Fruit fly (Drosophila melanogaster) whole organism, wandering third instar larva: ENCODE measurements around the gene CG5280.

ENCODE experiments used
- Abd-B ChIP-seq: fragments of >200 bp; optimal IDR thresholded peaks from 2 replicates; lab custom pipeline; 2017; ENCODE audit warnings: missing biosample characterization, missing genetic modification characterization
- CG32264 ChIP-seq: fragments of 200-800 bp; sonication (Bioruptor generic); optimal IDR thresholded peaks from 2 replicates; lab custom pipeline; 2016; ENCODE audit warnings: missing biosample characterization, missing genetic modification characterization
- CG9705 ChIP-seq: fragments of 200-800 bp; sonication (Bioruptor generic); optimal IDR thresholded peaks from 2 replicates; lab custom pipeline; 2018; ENCODE audit warnings: missing biosample characterization, mild to moderate bottlenecking, missing genetic modification characterization
- CrebA ChIP-seq: fragments of 200-800 bp; sonication (Bioruptor generic); optimal IDR thresholded peaks from 2 replicates; lab custom pipeline; 2016; ENCODE audit warnings: missing biosample characterization, mild to moderate bottlenecking, missing genetic modification characterization, borderline replicate concordance
- Dfd ChIP-seq: fragments of >200 bp; optimal IDR thresholded peaks from 2 replicates; lab custom pipeline; 2017; ENCODE audit warnings: missing biosample characterization, missing genetic modification characterization
- Dif ChIP-seq: fragments of 200-275, 200-300 bp; sonication (Bioruptor generic); optimal IDR thresholded peaks from 2 replicates; lab custom pipeline; 2018; ENCODE audit warnings: missing biosample characterization, missing genetic modification characterization; ENCODE audit not compliant: partially characterized antibody
- GATAd ChIP-seq: sonication (Bioruptor generic); optimal IDR thresholded peaks from 2 replicates; lab custom pipeline; 2016; ENCODE audit warnings: missing biosample characterization, missing genetic modification characterization
- HLH106 ChIP-seq: fragments of 200-800 bp; optimal IDR thresholded peaks from 3 replicates; lab custom pipeline; 2019; ENCODE audit warnings: missing biosample characterization, mild to moderate bottlenecking, missing genetic modification characterization, moderate library complexity
- Hnf4 ChIP-seq: fragments of 200-800 bp; sonication (Bioruptor generic); optimal IDR thresholded peaks from 2 replicates; lab custom pipeline; 2016; ENCODE audit warnings: missing biosample characterization, mild to moderate bottlenecking, missing genetic modification characterization
- Hr78 ChIP-seq: fragments of >200 bp; optimal IDR thresholded peaks from 2 replicates; lab custom pipeline; 2017; ENCODE audit warnings: missing biosample characterization, missing genetic modification characterization
- Hr83 ChIP-seq: fragments of 200-300 bp; sonication (Bioruptor generic); optimal IDR thresholded peaks from 2 replicates; lab custom pipeline; 2016; ENCODE audit warnings: missing biosample characterization, mild to moderate bottlenecking, missing genetic modification characterization, moderate library complexity; ENCODE audit not compliant: poor library complexity, severe bottlenecking
- Jra ChIP-seq: sonication (Bioruptor generic); optimal IDR thresholded peaks from 2 replicates; lab custom pipeline; 2016; ENCODE audit warnings: missing biosample characterization, missing genetic modification characterization
- Mio ChIP-seq: sonication (Bioruptor generic); optimal IDR thresholded peaks from 2 replicates; lab custom pipeline; 2016; ENCODE audit warnings: missing biosample characterization, missing genetic modification characterization
- Myc ChIP-seq: fragments of >200 bp; optimal IDR thresholded peaks from 2 replicates; lab custom pipeline; 2017
- N ChIP-seq: fragments of >200 bp; optimal IDR thresholded peaks from 2 replicates; lab custom pipeline; 2018; ENCODE audit warnings: missing biosample characterization, missing external identifiers, missing genetic modification characterization
- OdsH ChIP-seq: fragments of 200-800 bp; sonication (Bioruptor generic); optimal IDR thresholded peaks from 2 replicates; lab custom pipeline; 2016; ENCODE audit warnings: missing biosample characterization, mild to moderate bottlenecking, missing genetic modification characterization
- Rel ChIP-seq, 2 experiments: fragments of 200-800 bp; sonication (Bioruptor generic) in 1 of 2; optimal IDR thresholded peaks; 2 replicates in 1 of 2; 3 replicates in 1 of 2; lab custom pipeline; 2016 to 2019; ENCODE audit warnings: mild to moderate bottlenecking in 2 of 2, missing biosample characterization in 2 of 2, missing genetic modification characterization in 2 of 2, moderate library complexity in 1 of 2
- br ChIP-seq: fragments of 200-800 bp; sonication (Bioruptor generic); optimal IDR thresholded peaks from 2 replicates; lab custom pipeline; 2016; ENCODE audit warnings: missing biosample characterization, missing genetic modification characterization
- brk ChIP-seq: fragments of 200-800 bp; sonication (Bioruptor generic); optimal IDR thresholded peaks from 2 replicates; lab custom pipeline; 2016; ENCODE audit warnings: missing biosample characterization, mild to moderate bottlenecking, missing genetic modification characterization
- dl ChIP-seq, 2 experiments: fragments of 175-275, 200-275 bp in 1 of 2; fragments of 200-275 bp in 1 of 2; sonication (Bioruptor generic); optimal IDR thresholded peaks; lab custom pipeline; 2018; ENCODE audit warnings: mild to moderate bottlenecking in 2 of 2, missing biosample characterization in 2 of 2, missing genetic modification characterization in 2 of 2, moderate library complexity in 2 of 2; ENCODE audit not compliant: partially characterized antibody in 2 of 2, insufficient read depth in 1 of 2
- dmrt93B ChIP-seq: fragments of 200-800 bp; sonication (Bioruptor generic); optimal IDR thresholded peaks from 2 replicates; lab custom pipeline; 2018; ENCODE audit warnings: missing biosample characterization, mild to moderate bottlenecking, missing genetic modification characterization
- dsf ChIP-seq: sonication (Bioruptor generic); optimal IDR thresholded peaks from 2 replicates; lab custom pipeline; 2016; ENCODE audit warnings: missing biosample characterization, missing genetic modification characterization, borderline replicate concordance
- ey ChIP-seq: fragments of 200-800 bp; sonication (Bioruptor generic); optimal IDR thresholded peaks from 2 replicates; lab custom pipeline; 2016; ENCODE audit warnings: missing biosample characterization, missing genetic modification characterization
- foxo ChIP-seq, 2 experiments: fragments of 200-800 bp; sonication (Bioruptor generic); optimal IDR thresholded peaks; 2 replicates in 1 of 2; 3 replicates in 1 of 2; lab custom pipeline; 2016 to 2017; ENCODE audit warnings: missing biosample characterization in 2 of 2, missing genetic modification characterization in 2 of 2
- fru ChIP-seq: fragments of 200-800 bp; sonication (Bioruptor generic); optimal IDR thresholded peaks from 3 replicates; lab custom pipeline; 2016; ENCODE audit warnings: missing biosample characterization, mild to moderate bottlenecking, missing genetic modification characterization
- h ChIP-seq: fragments of 200-800 bp; sonication (Bioruptor generic); optimal IDR thresholded peaks from 3 replicates; lab custom pipeline; 2016; ENCODE audit warnings: missing biosample characterization, mild to moderate bottlenecking, missing genetic modification characterization
- jim ChIP-seq: fragments of 175-275, 200-325 bp; sonication (Bioruptor generic); optimal IDR thresholded peaks from 2 replicates; lab custom pipeline; 2016; ENCODE audit warnings: missing biosample characterization, mild to moderate bottlenecking, missing genetic modification characterization
- lola ChIP-seq: fragments of >200 bp; optimal IDR thresholded peaks from 2 replicates; lab custom pipeline; 2017; ENCODE audit warnings: missing biosample characterization, missing genetic modification characterization
- pan ChIP-seq: fragments of >200 bp; optimal IDR thresholded peaks from 2 replicates; lab custom pipeline; 2017
- psq ChIP-seq: fragments of 200-800 bp; sonication (Bioruptor generic); optimal IDR thresholded peaks from 3 replicates; lab custom pipeline; 2017; ENCODE audit warnings: missing biosample characterization, mild to moderate bottlenecking, missing genetic modification characterization, moderate library complexity
- rgr ChIP-seq: fragments of 200-800 bp; sonication (Bioruptor generic); optimal IDR thresholded peaks from 3 replicates; lab custom pipeline; 2016; ENCODE audit warnings: missing biosample characterization, mild to moderate bottlenecking, missing genetic modification characterization
- sage ChIP-seq: fragments of 200-800 bp; sonication (Bioruptor generic); optimal IDR thresholded peaks from 2 replicates; lab custom pipeline; 2016; ENCODE audit warnings: missing biosample characterization, mild to moderate bottlenecking, missing genetic modification characterization
- sv ChIP-seq: fragments of 200-800 bp; sonication (Bioruptor generic); optimal IDR thresholded peaks from 3 replicates; lab custom pipeline; 2016; ENCODE audit warnings: missing biosample characterization, missing genetic modification characterization
- tai ChIP-seq: sonication (Bioruptor generic); optimal IDR thresholded peaks from 2 replicates; lab custom pipeline; 2016; ENCODE audit warnings: missing biosample characterization, missing genetic modification characterization
- usp ChIP-seq: fragments of >200 bp; optimal IDR thresholded peaks from 2 replicates; lab custom pipeline; 2017; ENCODE audit warnings: missing biosample characterization, missing genetic modification characterization
- woc ChIP-seq: sonication (Bioruptor generic); optimal IDR thresholded peaks from 2 replicates; lab custom pipeline; 2016; ENCODE audit warnings: missing biosample characterization, mild to moderate bottlenecking, missing genetic modification characterization

Gene CG5280

DNA sequence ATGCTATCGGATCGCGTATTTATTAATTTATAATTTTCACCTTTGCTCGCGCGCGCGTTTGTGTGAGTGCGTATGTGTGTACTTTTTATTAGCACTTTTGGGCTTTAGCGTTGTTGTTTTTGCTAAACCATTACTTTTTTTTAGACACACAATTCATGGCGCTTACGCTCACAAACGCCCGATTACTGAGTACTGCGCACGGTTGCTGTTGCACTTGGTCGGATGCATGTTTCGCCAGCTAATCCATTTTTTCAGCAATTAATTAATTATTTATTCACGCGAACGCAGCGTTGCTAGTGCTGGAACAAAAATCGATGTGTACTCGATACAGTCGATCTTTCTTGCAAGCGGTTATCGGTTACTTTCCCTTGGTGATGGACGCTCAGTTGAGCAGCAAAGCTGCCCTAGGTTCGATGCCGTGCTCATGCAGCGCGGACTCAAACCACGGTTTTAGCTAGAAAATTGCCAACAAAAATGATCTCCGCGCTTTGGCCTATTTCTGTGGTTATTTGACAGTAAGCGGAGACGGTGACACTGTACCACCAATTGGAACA is 7.7 kb upstream of the CG5280 start, which contains the start of the genes smg and CG5087:
smg (minus strand) TSS at position 304 of the 554 bp plus-strand sequence.
CG5087 (plus strand) TSS at position 499 of the 554 bp plus-strand sequence.
- TF ChIP-seq rgr (GFP tag; lab: Kevin White, UChicago): peak; percentile 31
- no peak for TF ChIP-seq dmrt93B (GFP tag; lab: Kevin White, UChicago)
- peak; percentile 37 for TF ChIP-seq Hr83
- TF ChIP-seq usp: no peak
- TF ChIP-seq sage: no peak
- no peak for TF ChIP-seq GATAd (GFP tag; lab: Kevin White, UChicago)
- TF ChIP-seq dl (GFP tag; optimal IDR thresholded peaks at IDR 0.05; lab: Kevin White, UChicago; ENCODE audit: insufficient read depth in 1 of 2, partially characterized antibody in 2 of 2): peak in 1 of 2 experiments; percentile 9
- no peak for TF ChIP-seq psq (GFP tag; lab: Kevin White, UChicago)
- TF ChIP-seq foxo (GFP tag; optimal IDR thresholded peaks at IDR 0.05; lab: Kevin White, UChicago): peak in 1 of 2 experiments; percentile 19
- no peak for TF ChIP-seq Jra (GFP tag; lab: Kevin White, UChicago)
- TF ChIP-seq jim (GFP tag; lab: Kevin White, UChicago): no peak
- TF ChIP-seq Hnf4 (GFP tag; lab: Kevin White, UChicago): no peak
- TF ChIP-seq tai: no peak
- TF ChIP-seq CrebA (GFP tag; lab: Kevin White, UChicago): no peak
- TF ChIP-seq h (GFP tag; lab: Kevin White, UChicago): peak; percentile 5
- no peak for TF ChIP-seq Dif (GFP tag; lab: Kevin White, UChicago)
- no peak for TF ChIP-seq sv (GFP tag; lab: Kevin White, UChicago)
- TF ChIP-seq brk (GFP tag; lab: Kevin White, UChicago): no peak
- no peak for TF ChIP-seq N
- no peak for TF ChIP-seq lola (GFP tag; lab: Kevin White, UChicago)
- no peak for TF ChIP-seq Rel (GFP tag; optimal IDR thresholded peaks at IDR 0.05; lab: Kevin White, UChicago)
- TF ChIP-seq Rel (tag; optimal IDR thresholded peaks at IDR 0.05; lab: Kevin White, UChicago): peak; percentile 66
- TF ChIP-seq HLH106: peak; percentile 3
- TF ChIP-seq Hr78 (GFP tag; lab: Kevin White, UChicago): no peak
- TF ChIP-seq woc (GFP tag; lab: Kevin White, UChicago): no peak
- TF ChIP-seq Mio (GFP tag; lab: Kevin White, UChicago): no peak
- TF ChIP-seq ey (GFP tag; lab: Kevin White, UChicago): no peak
- peak; percentile 74 for TF ChIP-seq Myc
- TF ChIP-seq pan (lab: Kevin White, UChicago): no peak
- no peak for TF ChIP-seq dsf (GFP tag; lab: Kevin White, UChicago)

DNA sequence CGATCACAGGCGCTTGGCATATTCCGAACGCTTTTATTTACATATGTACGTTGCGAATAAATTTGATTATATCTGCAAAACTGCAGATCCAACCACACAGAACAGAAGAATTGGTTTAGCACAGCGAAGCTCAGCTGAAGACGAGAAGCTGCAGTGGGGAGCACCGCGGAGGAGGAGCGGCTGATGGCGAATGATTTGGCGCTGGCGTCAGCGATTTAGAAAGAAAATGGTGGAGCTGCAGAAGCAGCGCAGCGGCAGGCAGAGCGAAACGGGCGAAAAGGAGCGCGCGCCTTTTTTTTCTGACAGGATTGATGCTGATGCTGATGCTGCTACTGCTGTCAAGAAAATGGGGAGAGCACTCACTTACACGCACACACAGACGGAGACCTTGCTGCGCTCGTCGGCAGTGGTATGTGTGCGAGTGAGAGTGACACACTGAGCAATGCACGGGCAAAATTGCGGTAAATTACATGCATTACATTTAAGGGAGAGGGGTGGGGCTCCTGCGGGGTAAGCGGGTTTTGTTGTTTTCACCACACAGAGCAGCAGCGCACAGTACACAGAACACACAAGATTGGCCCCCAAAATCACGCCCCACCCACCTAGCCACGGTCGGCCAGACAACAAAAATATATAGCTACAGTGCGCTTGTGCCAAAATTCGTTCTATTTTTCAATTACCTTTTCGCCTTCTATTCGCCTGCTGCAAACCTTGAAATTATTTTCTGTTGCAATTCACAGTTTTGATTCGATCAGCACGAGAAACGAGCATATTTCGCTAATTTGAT is 7.1 kb upstream of the CG5280 start:
- TF ChIP-seq GATAd (GFP tag; lab: Kevin White, UChicago): no peak
- peak; percentile 7 for TF ChIP-seq fru (GFP tag; lab: Kevin White, UChicago)
- TF ChIP-seq Dif (GFP tag; lab: Kevin White, UChicago): peak; percentile 41
- no peak for TF ChIP-seq Rel (GFP tag; optimal IDR thresholded peaks at IDR 0.05; lab: Kevin White, UChicago)
- peak; percentile 72 for TF ChIP-seq Rel (tag; optimal IDR thresholded peaks at IDR 0.05; lab: Kevin White, UChicago)
- TF ChIP-seq psq (GFP tag; lab: Kevin White, UChicago): peak; percentile 33
- TF ChIP-seq rgr (GFP tag; lab: Kevin White, UChicago): no peak
- TF ChIP-seq Hnf4 (GFP tag; lab: Kevin White, UChicago): no peak
- no peak for TF ChIP-seq h (GFP tag; lab: Kevin White, UChicago)
- peak in 1 of 2 experiments; percentile 3 for TF ChIP-seq dl (GFP tag; optimal IDR thresholded peaks at IDR 0.05; lab: Kevin White, UChicago; ENCODE audit: insufficient read depth in 1 of 2, partially characterized antibody in 2 of 2)

DNA sequence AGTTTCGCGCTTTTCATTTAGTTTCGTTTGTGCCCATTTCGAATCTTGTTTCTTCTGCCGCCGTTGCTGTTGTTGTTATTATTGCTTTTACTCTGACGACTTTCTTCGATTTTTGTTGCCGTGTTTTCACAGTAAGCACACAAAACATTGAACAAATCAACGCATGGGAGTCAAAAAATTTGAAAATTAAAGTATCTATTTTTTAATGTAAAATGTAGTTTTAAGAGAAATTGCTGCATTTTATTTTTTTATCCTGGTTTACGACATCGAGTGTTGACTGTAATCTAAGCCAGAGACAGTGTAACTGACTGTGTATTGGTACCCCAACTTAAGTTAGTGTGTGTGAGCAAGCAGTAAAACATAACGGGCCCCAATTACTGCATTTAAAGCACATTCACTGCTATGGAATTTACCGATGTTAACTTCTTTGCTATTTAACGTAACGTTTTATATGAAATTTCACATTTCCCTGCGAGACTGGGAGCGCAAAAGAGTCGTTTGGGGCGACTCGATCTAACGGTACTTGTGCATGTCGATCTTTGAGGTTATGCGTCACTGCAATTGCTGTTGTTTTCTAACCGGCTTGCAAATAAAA is 6.2 kb upstream of the CG5280 start:
- no peak for TF ChIP-seq Hr78 (GFP tag; lab: Kevin White, UChicago)
- peak; percentile 42 for TF ChIP-seq CG9705
- TF ChIP-seq psq (GFP tag; lab: Kevin White, UChicago): peak; percentile 76
- TF ChIP-seq CrebA (GFP tag; lab: Kevin White, UChicago): no peak
- TF ChIP-seq Mio (GFP tag; lab: Kevin White, UChicago): peak; percentile 38
- no peak for TF ChIP-seq lola (GFP tag; lab: Kevin White, UChicago)
- peak; percentile 89 for TF ChIP-seq rgr (GFP tag; lab: Kevin White, UChicago)
- TF ChIP-seq GATAd (GFP tag; lab: Kevin White, UChicago): peak; percentile 51
- no peak for TF ChIP-seq N
- TF ChIP-seq tai: no peak
- peak; percentile 85 for TF ChIP-seq OdsH
- TF ChIP-seq jim (GFP tag; lab: Kevin White, UChicago): no peak
- no peak for TF ChIP-seq sv (GFP tag; lab: Kevin White, UChicago)
- peak; percentile 67 for TF ChIP-seq Jra (GFP tag; lab: Kevin White, UChicago)
- no peak for TF ChIP-seq dmrt93B (GFP tag; lab: Kevin White, UChicago)
- peak; percentile 86 for TF ChIP-seq br (GFP tag; lab: Kevin White, UChicago)
- peak; percentile 84 for TF ChIP-seq HLH106
- peak; percentile 57 for TF ChIP-seq Hr83
- no peak for TF ChIP-seq dsf (GFP tag; lab: Kevin White, UChicago)
- TF ChIP-seq fru (GFP tag; lab: Kevin White, UChicago): peak; percentile 88
- TF ChIP-seq h (GFP tag; lab: Kevin White, UChicago): peak; percentile 92
- no peak for TF ChIP-seq Abd-B (GFP tag; lab: Kevin White, UChicago)
- TF ChIP-seq brk (GFP tag; lab: Kevin White, UChicago): no peak
- no peak for TF ChIP-seq usp
- TF ChIP-seq Hnf4 (GFP tag; lab: Kevin White, UChicago): no peak
- no peak for TF ChIP-seq sage
- TF ChIP-seq CG32264 (GFP tag; lab: Kevin White, UChicago): peak; percentile 74
- TF ChIP-seq Myc: no peak
- TF ChIP-seq pan (lab: Kevin White, UChicago): no peak
- TF ChIP-seq foxo (GFP tag; optimal IDR thresholded peaks at IDR 0.05; lab: Kevin White, UChicago): peak; percentile 22 to 92
- TF ChIP-seq Dfd: no peak
- no peak for TF ChIP-seq Dif (GFP tag; lab: Kevin White, UChicago)
